Fruit fly (Drosophila melanogaster) whole organism, embryonic: ENCODE results near the gene Ice2.

Experiments
- CG10543 ChIP-seq: fragments of 200-800 bp; sonication (Bioruptor generic); optimal IDR thresholded peaks from 3 replicates; lab custom pipeline; 2017; ENCODE audit warnings: missing biosample characterization, mild to moderate bottlenecking, missing genetic modification characterization, moderate library complexity
- CG11696 ChIP-seq: fragments of 200-800 bp; sonication (Bioruptor generic); IDR thresholded peaks from 2 replicates; pipeline ENCODE4 v1.3.6; 2022; ENCODE audit warnings: missing biosample characterization, missing genetic modification characterization
- CG11723 ChIP-seq: fragments of 200-800 bp; sonication (Bioruptor generic); optimal IDR thresholded peaks from 2 replicates; lab custom pipeline; 2017; ENCODE audit warnings: missing biosample characterization, mild to moderate bottlenecking, missing genetic modification characterization
- CG12104 ChIP-seq: fragments of 200-800 bp; sonication (Bioruptor generic); optimal IDR thresholded peaks from 3 replicates; lab custom pipeline; 2016; ENCODE audit warnings: missing biosample characterization, missing genetic modification characterization
- CG12942 ChIP-seq: fragments of 200-800 bp; sonication (Bioruptor generic); optimal IDR thresholded peaks from 3 replicates; lab custom pipeline; 2016; ENCODE audit warnings: missing biosample characterization, missing genetic modification characterization
- CG14050 ChIP-seq: fragments of 200-800 bp; sonication (Bioruptor generic); IDR thresholded peaks from 3 replicates; pipeline ENCODE4 v1.3.6; 2022; ENCODE audit warnings: missing biosample characterization, missing genetic modification characterization
- CG31441 ChIP-seq: fragments of 200-800 bp; sonication (Bioruptor generic); IDR thresholded peaks from 2 replicates; pipeline ENCODE4 v1.3.6; 2022; ENCODE audit warnings: missing biosample characterization, missing genetic modification characterization
- CG32772 ChIP-seq: fragments of 200-800 bp; sonication (Bioruptor generic); IDR thresholded peaks from 2 replicates; pipeline ENCODE4 v1.3.6; 2022; ENCODE audit warnings: missing biosample characterization, missing genetic modification characterization
- CG33557 ChIP-seq: fragments of 200-800 bp; sonication (Bioruptor generic); optimal IDR thresholded peaks from 2 replicates; lab custom pipeline; 2019; ENCODE audit warnings: missing biosample characterization, mild to moderate bottlenecking, missing genetic modification characterization, moderate library complexity
- CG3407 ChIP-seq: fragments of 200-800 bp; sonication (Bioruptor generic); optimal IDR thresholded peaks from 2 replicates; lab custom pipeline; 2018; ENCODE audit warnings: missing biosample characterization, mild to moderate bottlenecking, missing genetic modification characterization
- CG8478 ChIP-seq: fragments of >200 bp; optimal IDR thresholded peaks from 2 replicates; lab custom pipeline; 2018
- CG9876 ChIP-seq: fragments of 200-800 bp; sonication (Bioruptor generic); optimal IDR thresholded peaks from 2 replicates; lab custom pipeline; 2016; ENCODE audit warnings: missing biosample characterization, missing genetic modification characterization
- CHES-1-like ChIP-seq: fragments of 200-800 bp; sonication (Bioruptor generic); optimal IDR thresholded peaks from 2 replicates; lab custom pipeline; 2016; ENCODE audit warnings: missing biosample characterization, missing genetic modification characterization
- D19B ChIP-seq: fragments of 200-800 bp; sonication (Bioruptor generic); optimal IDR thresholded peaks from 2 replicates; lab custom pipeline; 2017; ENCODE audit warnings: missing biosample characterization, mild to moderate bottlenecking, missing genetic modification characterization
- Dip2 ChIP-seq: fragments of 200-800 bp; sonication (Bioruptor generic); IDR thresholded peaks from 2 replicates; pipeline ENCODE4 v1.3.6; 2022; ENCODE audit warnings: missing biosample characterization, missing genetic modification characterization
- Dp ChIP-seq: fragments of 200-800 bp; sonication (Bioruptor generic); optimal IDR thresholded peaks from 2 replicates; lab custom pipeline; 2018; ENCODE audit warnings: missing biosample characterization, mild to moderate bottlenecking, missing genetic modification characterization, moderate library complexity
- Ets97D ChIP-seq: fragments of 200-800 bp; sonication (Bioruptor generic); optimal IDR thresholded peaks from 3 replicates; lab custom pipeline; 2016; ENCODE audit warnings: missing biosample characterization, missing genetic modification characterization
- H2.0 ChIP-seq: fragments of 200-800 bp; sonication (Bioruptor generic); IDR thresholded peaks from 2 replicates; pipeline ENCODE4 v1.3.6; 2022; ENCODE audit warnings: missing biosample characterization, missing genetic modification characterization
- Hand ChIP-seq: fragments of 200-800 bp; sonication (Bioruptor generic); optimal IDR thresholded peaks from 2 replicates; lab custom pipeline; 2017; ENCODE audit warnings: mild to moderate bottlenecking, missing biosample characterization, missing genetic modification reagents, missing genetic modification characterization
- Hey ChIP-seq: fragments of 200-800 bp; sonication (Bioruptor generic); optimal IDR thresholded peaks from 3 replicates; lab custom pipeline; 2018; ENCODE audit warnings: missing biosample characterization, mild to moderate bottlenecking, missing genetic modification characterization
- Hmr ChIP-seq: fragments of 200-800 bp; sonication (Bioruptor generic); optimal IDR thresholded peaks from 3 replicates; lab custom pipeline; 2017; ENCODE audit warnings: mild to moderate bottlenecking, missing biosample characterization, missing genetic modification reagents, missing genetic modification characterization
- Hr78 ChIP-seq, 2 experiments: fragments of 200-800 bp in 1 of 2; fragments of >200 bp in 1 of 2; sonication (Bioruptor generic) in 1 of 2; optimal IDR thresholded peaks; 2 replicates each; lab custom pipeline; 2017 to 2019; ENCODE audit warnings: missing biosample characterization in 2 of 2, missing genetic modification characterization in 2 of 2, mild to moderate bottlenecking in 1 of 2, moderate library complexity in 1 of 2
- Jarid2 ChIP-seq: fragments of 200-800 bp; sonication (Bioruptor generic); optimal IDR thresholded peaks from 3 replicates; lab custom pipeline; 2017; ENCODE audit warnings: mild to moderate bottlenecking, missing biosample characterization, missing genetic modification reagents, missing genetic modification characterization
- Nf-YA ChIP-seq: fragments of 200-800 bp; sonication (Bioruptor generic); IDR thresholded peaks from 2 replicates; pipeline ENCODE4 v1.3.6; 2022; ENCODE audit warnings: missing biosample characterization, missing genetic modification characterization
- Nf-YC ChIP-seq: fragments of 200-800 bp; optimal IDR thresholded peaks from 3 replicates; lab custom pipeline; 2019; ENCODE audit warnings: missing biosample characterization, mild to moderate bottlenecking, missing genetic modification characterization, moderate library complexity
- Six4 ChIP-seq: fragments of 200-800 bp; sonication (Bioruptor generic); optimal IDR thresholded peaks from 2 replicates; lab custom pipeline; 2016; ENCODE audit warnings: missing biosample characterization, missing genetic modification characterization
- Sox100B ChIP-seq: fragments of 200-800 bp; sonication (Bioruptor generic); optimal IDR thresholded peaks from 3 replicates; lab custom pipeline; 2018; ENCODE audit warnings: missing biosample characterization, mild to moderate bottlenecking, missing genetic modification characterization
- Spps ChIP-seq: fragments of 200-800 bp; sonication (Bioruptor generic); optimal IDR thresholded peaks from 2 replicates; lab custom pipeline; 2018; ENCODE audit warnings: missing biosample characterization, mild to moderate bottlenecking, missing genetic modification characterization
- Ssrp ChIP-seq: fragments of 200-800 bp; sonication (Bioruptor generic); optimal IDR thresholded peaks from 2 replicates; lab custom pipeline; 2018; ENCODE audit warnings: missing biosample characterization, mild to moderate bottlenecking, missing genetic modification characterization, moderate library complexity
- Usf ChIP-seq: fragments of 200-800 bp; sonication (Bioruptor generic); optimal IDR thresholded peaks from 2 replicates; lab custom pipeline; 2017; ENCODE audit warnings: missing genotype, missing biosample characterization, missing genetic modification characterization
- ara ChIP-seq: fragments of 200-800 bp; sonication (Bioruptor generic); IDR thresholded peaks from 2 replicates; pipeline ENCODE4 v1.3.6; 2022; ENCODE audit warnings: missing biosample characterization, missing genetic modification characterization
- cato ChIP-seq: fragments of 200-800 bp; sonication (Bioruptor generic); optimal IDR thresholded peaks from 2 replicates; lab custom pipeline; 2016; ENCODE audit warnings: missing biosample characterization, missing genetic modification characterization, borderline replicate concordance
- caup ChIP-seq: fragments of 200-800 bp; sonication (Bioruptor generic); optimal IDR thresholded peaks from 3 replicates; lab custom pipeline; 2017; ENCODE audit warnings: missing biosample characterization, mild to moderate bottlenecking, missing genetic modification characterization, moderate library complexity; ENCODE audit not compliant: severe bottlenecking
- ci ChIP-seq: fragments of 200-800 bp; sonication (Bioruptor generic); IDR thresholded peaks from 3 replicates; pipeline ENCODE4 v1.3.6; 2022; ENCODE audit warnings: missing biosample characterization, missing genetic modification characterization
- ftz-f1 ChIP-seq: fragments of 200-800 bp; sonication (Bioruptor generic); optimal IDR thresholded peaks from 2 replicates; lab custom pipeline; 2016; ENCODE audit warnings: missing biosample characterization, missing genetic modification characterization
- hb ChIP-seq: fragments of 200-800 bp; sonication (Bioruptor generic); IDR thresholded peaks from 3 replicates; pipeline ENCODE4 v1.3.6; 2022; ENCODE audit warnings: missing biosample characterization, missing genetic modification characterization; ENCODE audit not compliant: partially characterized antibody
- her ChIP-seq: fragments of 200-800 bp; sonication (Bioruptor generic); optimal IDR thresholded peaks from 2 replicates; lab custom pipeline; 2016; ENCODE audit warnings: missing biosample characterization, missing genetic modification characterization
- inv ChIP-seq: fragments of 200-800 bp; sonication (Bioruptor generic); IDR thresholded peaks from 2 replicates; pipeline ENCODE4 v1.3.6; 2022; ENCODE audit warnings: missing biosample characterization, missing genetic modification characterization; ENCODE audit not compliant: partially characterized antibody
- klu ChIP-seq: fragments of 200-800 bp; sonication (Bioruptor generic); IDR thresholded peaks from 2 replicates; pipeline ENCODE4 v1.3.6; 2022; ENCODE audit warnings: missing biosample characterization, missing genetic modification characterization
- lmd ChIP-seq: fragments of 200-800 bp; sonication (Bioruptor generic); IDR thresholded peaks from 2 replicates; pipeline ENCODE4 v1.3.6; 2022; ENCODE audit warnings: missing biosample characterization, missing genetic modification characterization
- nerfin-1 ChIP-seq: fragments of 200-800 bp; sonication (Bioruptor generic); optimal IDR thresholded peaks from 3 replicates; lab custom pipeline; 2019; ENCODE audit warnings: missing biosample characterization, mild to moderate bottlenecking, missing genetic modification characterization, moderate library complexity
- pnt ChIP-seq: fragments of 200-800 bp; sonication (Bioruptor generic); optimal IDR thresholded peaks from 3 replicates; lab custom pipeline; 2016; ENCODE audit warnings: missing biosample characterization, missing genetic modification characterization
- prd ChIP-seq, 3 experiments: fragments of >200 bp in 2 of 3; fragments of 200-800 bp in 1 of 3; sonication (Bioruptor generic) in 1 of 3; optimal IDR thresholded peaks in 2 of 3; IDR thresholded peaks in 1 of 3; 2 replicates in 2 of 3; 3 replicates in 1 of 3; pipeline versions ENCODE4 v1.3.6 to Lab custom; 2017 to 2022; ENCODE audit warnings: missing biosample characterization in 1 of 3, missing genetic modification characterization in 1 of 3
- repo ChIP-seq: fragments of 200-800 bp; sonication (Bioruptor generic); optimal IDR thresholded peaks from 2 replicates; lab custom pipeline; 2016; ENCODE audit warnings: missing biosample characterization, missing genetic modification characterization
- so ChIP-seq: fragments of 200-800 bp; sonication (Bioruptor generic); IDR thresholded peaks from 3 replicates; pipeline ENCODE4 v1.3.6; 2022; ENCODE audit warnings: missing biosample characterization, missing genetic modification characterization
- tna ChIP-seq: fragments of 200-800 bp; sonication (Bioruptor generic); IDR thresholded peaks from 2 replicates; pipeline ENCODE4 v1.3.6; 2022; ENCODE audit warnings: missing biosample characterization, missing genetic modification characterization; ENCODE audit not compliant: partially characterized antibody
- trem ChIP-seq: fragments of 200-800 bp; optimal IDR thresholded peaks from 3 replicates; lab custom pipeline; 2019; ENCODE audit warnings: missing biosample characterization, mild to moderate bottlenecking, missing genetic modification characterization, moderate library complexity
- usp ChIP-seq: fragments of >200 bp; optimal IDR thresholded peaks from 2 replicates; lab custom pipeline; 2017; ENCODE audit warnings: missing biosample characterization, missing genetic modification characterization
- vvl ChIP-seq: fragments of 200-800 bp; sonication (Bioruptor generic); IDR thresholded peaks from 2 replicates; pipeline ENCODE4 v1.3.6; 2022; ENCODE audit warnings: missing biosample characterization, missing genetic modification characterization

Ice2 gene

dm6 chr3R:21112742-21113465 is 17.1 kb upstream of the Ice2 start (continued):
- TF ChIP-seq D19B = peak; percentile 55
- TF ChIP-seq Hr78 (GFP tag; optimal IDR thresholded peaks at IDR 0.05; lab: Kevin White, UChicago) = peak in 1 of 2 experiments; percentile 57
- TF ChIP-seq tna (GFP tag; lab: Robert Waterston, UW) = 0 out of 2 replicates have a peak, but pooled peaks have one; percentile 7
- no peak for TF ChIP-seq CG10543 (GFP tag; lab: Kevin White, UChicago)
- TF ChIP-seq pnt (GFP tag; lab: Kevin White, UChicago) = peak; percentile 87
- no peak for TF ChIP-seq CG8478 (lab: Kevin White, UChicago)
- TF ChIP-seq Jarid2 (GFP tag; lab: Kevin White, UChicago) = no peak
- peak; percentile 85 for TF ChIP-seq ara (GFP tag; lab: Robert Waterston, UW)
- TF ChIP-seq Ets97D (GFP tag; lab: Kevin White, UChicago) = peak; percentile 68
- TF ChIP-seq Hand = peak; percentile 77
- TF ChIP-seq ftz-f1 = no peak
- TF ChIP-seq usp (GFP tag; lab: Kevin White, UChicago) = no peak
- peak; percentile 88 for TF ChIP-seq Sox100B (GFP tag; lab: Kevin White, UChicago)
- peak; percentile 44 for TF ChIP-seq Usf
- TF ChIP-seq CHES-1-like (GFP tag; lab: Kevin White, UChicago) = peak; percentile 94
- TF ChIP-seq H2.0 (GFP tag; lab: Robert Waterston, UW) = peak; percentile 83
- peak; percentile 90 for TF ChIP-seq CG3407
- peak; percentile 82 for TF ChIP-seq CG32772
- TF ChIP-seq so = peak; percentile 83
- no peak for TF ChIP-seq hb (GFP tag; lab: Robert Waterston, UW)
- peak; percentile 81 for TF ChIP-seq CG11723 (GFP tag; lab: Kevin White, UChicago)
- TF ChIP-seq repo (GFP tag; lab: Kevin White, UChicago) = peak; percentile 87
- peak; percentile 67 for TF ChIP-seq klu (GFP tag; lab: Robert Waterston, UW)
- peak; percentile 40 for TF ChIP-seq CG33557 (GFP tag; lab: Kevin White, UChicago)
- peak; percentile 93 for TF ChIP-seq vvl
- peak; percentile 56 for TF ChIP-seq CG11696
- peak; percentile 82 for TF ChIP-seq CG9876 (GFP tag; lab: Kevin White, UChicago)
- TF ChIP-seq Ssrp (tag; lab: Kevin White, UChicago) = peak; percentile 80
- TF ChIP-seq CG12104 (GFP tag; lab: Kevin White, UChicago) = peak; percentile 60
- TF ChIP-seq CG14050 (GFP tag; lab: Robert Waterston, UW) = peak; percentile 74
- peak; percentile 63 for TF ChIP-seq Six4 (GFP tag; lab: Kevin White, UChicago)
- TF ChIP-seq CG12942 (GFP tag; lab: Kevin White, UChicago) = peak; percentile 89
- TF ChIP-seq inv (GFP tag; lab: Robert Waterston, UW) = no peak
- no peak for TF ChIP-seq prd (optimal IDR thresholded peaks at IDR 0.05; lab: Kevin White, UChicago)
- TF ChIP-seq prd (GFP tag; IDR thresholded peaks at IDR 0.05; lab: Robert Waterston, UW) = peak; percentile 90
- TF ChIP-seq nerfin-1 (tag; lab: Kevin White, UChicago) = peak; percentile 80
- TF ChIP-seq Dp (GFP tag; lab: Kevin White, UChicago) = no peak
- TF ChIP-seq ci = peak; percentile 94
- peak; percentile 89 for TF ChIP-seq caup (GFP tag; lab: Kevin White, UChicago)
- TF ChIP-seq Nf-YA (GFP tag; lab: Robert Waterston, UW) = peak; percentile 69
- TF ChIP-seq cato (GFP tag; lab: Kevin White, UChicago) = peak; percentile 73
- TF ChIP-seq lmd = peak; percentile 85
- peak; percentile 61 for TF ChIP-seq Hey (tag; lab: Kevin White, UChicago)
- peak; percentile 90 for TF ChIP-seq Hmr (GFP tag; lab: Kevin White, UChicago)
- peak; percentile 82 for TF ChIP-seq Spps
- TF ChIP-seq Dip2 = no peak
- TF ChIP-seq CG31441 (GFP tag; lab: Robert Waterston, UW) = peak; percentile 87
- peak; percentile 86 for TF ChIP-seq Nf-YC (tag; lab: Kevin White, UChicago)
- peak; percentile 86 for TF ChIP-seq trem (tag; lab: Kevin White, UChicago)
- peak; percentile 90 for TF ChIP-seq her (GFP tag; lab: Kevin White, UChicago)
